Worm (Caenorhabditis elegans) whole organism, young adult: ENCODE results near the gene F21D9.3.

Experiments used
- ZK185.1 ChIP-seq: sonication (generic microtip); optimal IDR thresholded peaks from 2 replicates; lab custom pipeline; 2016; ENCODE audit warnings: mild to moderate bottlenecking, missing genetic modification characterization, missing compliant biosample characterization; ENCODE audit not compliant: poor library complexity, severe bottlenecking
- ccch-3 ChIP-seq: fragments of 200-800 bp; sonication (Bioruptor generic); optimal IDR thresholded peaks from 2 replicates; lab custom pipeline; 2018; ENCODE audit warnings: mild to moderate bottlenecking, missing genetic modification characterization, missing compliant biosample characterization
- dpff-1 ChIP-seq: sonication (generic microtip); optimal IDR thresholded peaks from 2 replicates; lab custom pipeline; 2017; ENCODE audit warnings: mild to moderate bottlenecking, missing genetic modification characterization, missing compliant biosample characterization
- hrde-1 ChIP-seq: sonication (generic microtip); optimal IDR thresholded peaks from 2 replicates; lab custom pipeline; 2016; ENCODE audit warnings: missing genetic modification characterization, mild to moderate bottlenecking, missing compliant biosample characterization, moderate library complexity, missing genotype, missing genetic modification reagents, borderline replicate concordance
- madf-3 ChIP-seq: fragments of 200-800 bp; sonication (Bioruptor generic); IDR thresholded peaks from 2 replicates; pipeline ENCODE4 v1.3.6; 2022; ENCODE audit warnings: missing genetic modification reagents, missing genetic modification characterization, missing compliant biosample characterization
- sdz-38 ChIP-seq: sonication (generic microtip); optimal IDR thresholded peaks from 2 replicates; lab custom pipeline; 2016; ENCODE audit warnings: missing genotype, missing genetic modification characterization, missing compliant biosample characterization
- sea-2 ChIP-seq: fragments of 200-800 bp; sonication (Bioruptor generic); IDR thresholded peaks from 2 replicates; pipeline ENCODE4 v1.3.6; 2022; ENCODE audit warnings: missing genetic modification characterization, missing compliant biosample characterization
- somi-1 ChIP-seq: fragments of 200-800 bp; sonication (Bioruptor generic); optimal IDR thresholded peaks from 2 replicates; lab custom pipeline; 2018; ENCODE audit warnings: mild to moderate bottlenecking, missing genetic modification characterization, missing compliant biosample characterization
- unc-62 ChIP-seq: fragments of 150-350 bp; optimal IDR thresholded peaks from 2 replicates; lab custom pipeline; 2014; ENCODE audit warnings: missing biosample characterization, missing genetic modification reagents, missing genetic modification characterization

- no peak for TF ChIP-seq hrde-1
- no peak for TF ChIP-seq madf-3 (GFP tag; lab: Robert Waterston, UW)
- no peak for TF ChIP-seq ZK185.1 (tag; lab: Kevin White, UChicago)
- no peak for TF ChIP-seq dpff-1 (tag; lab: Kevin White, UChicago)
- no peak for TF ChIP-seq sea-2 (GFP tag; lab: Robert Waterston, UW)
- no peak for TF ChIP-seq ccch-3
- TF ChIP-seq sdz-38 (tag; lab: Kevin White, UChicago) = no peak
- TF ChIP-seq somi-1 (GFP tag; lab: Kevin White, UChicago) = no peak
- TF ChIP-seq unc-62 (GFP tag; lab: Kevin White, UChicago) = no peak
These were observed 24.8 kb upstream of the F21D9.3 start, which contains the start of gene fbxb-117 for ce11 chrV:19282314-19282713.
